Worm (Caenorhabditis elegans) whole organism, L4 larva: ENCODE data around the gene scav-1.

Experiments
- F26F4.8 ChIP-seq: fragments of 200-800 bp; sonication (Bioruptor generic); conservative IDR thresholded peaks from 2 replicates; pipeline ENCODE4 v1.3.6; 2022; ENCODE audit warnings: missing genetic modification characterization, missing compliant biosample characterization
- F37D6.2 ChIP-seq: sonication (generic microtip); optimal IDR thresholded peaks from 2 replicates; lab custom pipeline; 2016; ENCODE audit warnings: mild to moderate bottlenecking, missing genetic modification characterization, missing compliant biosample characterization
- F44E2.7 ChIP-seq: fragments of 200-800 bp; sonication (Bioruptor generic); IDR thresholded peaks from 2 replicates; pipeline ENCODE4 v2.1.2; 2022; ENCODE audit warnings: missing genetic modification characterization, missing compliant biosample characterization
- R02D3.7 ChIP-seq: fragments of 150-350 bp; sonication (generic microtip); optimal IDR thresholded peaks from 3 replicates; lab custom pipeline; 2014; ENCODE audit warnings: missing biosample characterization, missing genetic modification characterization
- Y105C5A.15 ChIP-seq: fragments of 200-800 bp; sonication (Bioruptor generic); IDR thresholded peaks from 2 replicates; pipeline ENCODE4 v1.3.6; 2022; ENCODE audit warnings: missing genetic modification characterization, missing compliant biosample characterization
- Y48G9A.11 ChIP-seq: fragments of 200-800 bp; sonication (Bioruptor generic); IDR thresholded peaks from 2 replicates; pipeline ENCODE4 v1.3.6; 2022; ENCODE audit warnings: missing genetic modification reagents, missing genetic modification characterization, missing compliant biosample characterization
- Y75B8A.6 ChIP-seq: fragments of 200-800 bp; sonication (Bioruptor generic); IDR thresholded peaks from 2 replicates; pipeline ENCODE4 v1.3.6; 2022; ENCODE audit warnings: missing genetic modification reagents, missing genetic modification characterization, missing compliant biosample characterization
- ZK546.5 ChIP-seq, 2 experiments: sonication (generic microtip); optimal IDR thresholded peaks; 2 replicates each; lab custom pipeline; 2017; ENCODE audit warnings: missing biosample characterization in 2 of 2, missing genetic modification characterization in 2 of 2
- aha-1 ChIP-seq: fragments of 150-350 bp; peaks from one replicate; lab custom pipeline; 2014; ENCODE audit warnings: missing biosample characterization, missing genetic modification characterization
- ama-1 ChIP-seq: fragments of 150-350 bp; optimal IDR thresholded peaks from 2 replicates; lab custom pipeline; 2014; ENCODE audit warnings: inconsistent platforms, mixed read lengths
- attf-4 ChIP-seq: sonication (generic microtip); optimal IDR thresholded peaks from 3 replicates; lab custom pipeline; 2017; ENCODE audit warnings: missing biosample characterization, missing genetic modification characterization
- ceh-32 ChIP-seq: sonication (generic microtip); optimal IDR thresholded peaks from 2 replicates; lab custom pipeline; 2016; ENCODE audit warnings: mild to moderate bottlenecking, missing genetic modification characterization, missing compliant biosample characterization; ENCODE audit not compliant: poor library complexity
- ceh-62 ChIP-seq: sonication (generic microtip); optimal IDR thresholded peaks from 2 replicates; lab custom pipeline; 2017; ENCODE audit warnings: missing biosample characterization, missing genetic modification characterization
- ceh-82 ChIP-seq: sonication (generic microtip); optimal IDR thresholded peaks from 2 replicates; lab custom pipeline; 2017; ENCODE audit warnings: missing biosample characterization, missing genetic modification characterization
- ctbp-1 ChIP-seq: fragments of 200-800 bp; sonication (Bioruptor generic); IDR thresholded peaks from 2 replicates; pipeline ENCODE4 v1.3.6; 2022; ENCODE audit warnings: missing genetic modification reagents, missing genetic modification characterization, missing compliant biosample characterization
- daf-16 ChIP-seq, 3 experiments: sonication (generic microtip); optimal IDR thresholded peaks; 2 replicates each; lab custom pipeline; 2016 to 2017; ENCODE audit warnings: missing genetic modification characterization in 3 of 3, missing genetic modification reagents in 3 of 3, mild to moderate bottlenecking in 2 of 3, missing compliant biosample characterization in 2 of 3, missing biosample characterization in 1 of 3, moderate library complexity in 1 of 3
- daf-19 ChIP-seq: fragments of 200-800 bp; sonication (Bioruptor generic); conservative IDR thresholded peaks from 2 replicates; pipeline ENCODE4 v1.3.6; 2022; ENCODE audit warnings: missing genetic modification characterization, missing compliant biosample characterization
- daf-8 ChIP-seq: fragments of 200-800 bp; sonication (Bioruptor generic); IDR thresholded peaks from 2 replicates; pipeline ENCODE4 v1.3.6; 2022; ENCODE audit warnings: missing genetic modification characterization, missing compliant biosample characterization
- dmd-8 ChIP-seq: fragments of 200-800 bp; sonication (Bioruptor generic); IDR thresholded peaks from 2 replicates; pipeline ENCODE4 v1.3.6; 2022; ENCODE audit warnings: missing genetic modification characterization, missing compliant biosample characterization
- fkh-10 ChIP-seq: fragments of 150-350 bp; optimal IDR thresholded peaks from 2 replicates; lab custom pipeline; 2014; ENCODE audit warnings: missing biosample characterization, missing genetic modification reagents, missing genetic modification characterization
- hlh-11 ChIP-seq: fragments of 200-800 bp; sonication (Bioruptor generic); optimal IDR thresholded peaks from 2 replicates; lab custom pipeline; 2018; ENCODE audit warnings: mild to moderate bottlenecking, missing genetic modification characterization, missing compliant biosample characterization
- hmg-1.1 ChIP-seq: fragments of 200-800 bp; sonication (Bioruptor generic); IDR thresholded peaks from 2 replicates; pipeline ENCODE4 v1.3.6; 2022; ENCODE audit warnings: missing genetic modification reagents, missing genetic modification characterization, missing compliant biosample characterization
- lim-7 ChIP-seq: fragments of 200-800 bp; sonication (Bioruptor generic); IDR thresholded peaks from 2 replicates; pipeline ENCODE4 v1.3.6; 2022; ENCODE audit warnings: missing genetic modification characterization, missing compliant biosample characterization
- lin-1 ChIP-seq: fragments of 200-800 bp; sonication (Bioruptor generic); IDR thresholded peaks from 2 replicates; pipeline ENCODE4 v1.3.6; 2022; ENCODE audit warnings: missing genetic modification reagents, missing genetic modification characterization, missing compliant biosample characterization
- lin-38 ChIP-seq: fragments of 200-800 bp; sonication (Bioruptor generic); IDR thresholded peaks from 2 replicates; pipeline ENCODE4 v1.3.6; 2022; ENCODE audit warnings: missing genetic modification reagents, missing genetic modification characterization, missing compliant biosample characterization
- lin-39 ChIP-seq: fragments of 150-350 bp; optimal IDR thresholded peaks from 2 replicates; lab custom pipeline; 2014; ENCODE audit warnings: missing biosample characterization, missing genetic modification reagents, missing genetic modification characterization
- lir-3 ChIP-seq: sonication (generic microtip); optimal IDR thresholded peaks from 2 replicates; lab custom pipeline; 2016; ENCODE audit warnings: mild to moderate bottlenecking, missing genetic modification characterization, missing compliant biosample characterization
- madf-9 ChIP-seq: fragments of 200-800 bp; sonication (Bioruptor generic); conservative IDR thresholded peaks from 2 replicates; pipeline ENCODE4 v1.3.6; 2022; ENCODE audit warnings: missing genetic modification reagents, missing genetic modification characterization, missing compliant biosample characterization
- mep-1 ChIP-seq: fragments of 150-350 bp; sonication (generic microtip); optimal IDR thresholded peaks from 3 replicates; lab custom pipeline; 2014; ENCODE audit warnings: missing biosample characterization, missing genetic modification characterization
- mxl-2 ChIP-seq: fragments of 200-800 bp; sonication (Bioruptor generic); conservative IDR thresholded peaks from 2 replicates; pipeline ENCODE4 v1.3.6; 2022; ENCODE audit warnings: missing genetic modification reagents, missing genetic modification characterization, missing compliant biosample characterization
- nhr-11 ChIP-seq: fragments of 150-350 bp; optimal IDR thresholded peaks from 2 replicates; lab custom pipeline; 2014; ENCODE audit warnings: missing biosample characterization, missing genetic modification characterization
- nhr-28 ChIP-seq: fragments of 150-350 bp; optimal IDR thresholded peaks from 2 replicates; lab custom pipeline; 2014; ENCODE audit warnings: missing biosample characterization, missing genetic modification characterization
- nhr-41 ChIP-seq: fragments of 200-800 bp; sonication (Bioruptor generic); IDR thresholded peaks from 2 replicates; pipeline ENCODE4 v1.3.6; 2022; ENCODE audit warnings: missing genetic modification reagents, missing genetic modification characterization, missing compliant biosample characterization
- nhr-42 ChIP-seq: fragments of 200-800 bp; sonication (Bioruptor generic); IDR thresholded peaks from 2 replicates; pipeline ENCODE4 v1.3.6; 2022; ENCODE audit warnings: missing genetic modification characterization, missing compliant biosample characterization
- nhr-48 ChIP-seq: sonication (generic microtip); optimal IDR thresholded peaks from 2 replicates; lab custom pipeline; 2016; ENCODE audit warnings: mild to moderate bottlenecking, missing genetic modification characterization, missing compliant biosample characterization
- nhr-6 ChIP-seq: fragments of 150-350 bp; optimal IDR thresholded peaks from 2 replicates; lab custom pipeline; 2014; ENCODE audit warnings: missing biosample characterization, missing genetic modification characterization
- pqm-1 ChIP-seq: sonication (generic microtip); optimal IDR thresholded peaks from 2 replicates; lab custom pipeline; 2017; ENCODE audit warnings: missing biosample characterization, missing genetic modification characterization
- set-16 ChIP-seq: fragments of 200-800 bp; sonication (Bioruptor generic); IDR thresholded peaks from 2 replicates; pipeline ENCODE4 v1.3.6; 2022; ENCODE audit warnings: missing genetic modification reagents, missing genetic modification characterization, missing compliant biosample characterization
- snpc-1.2 ChIP-seq: fragments of 200-800 bp; sonication (Bioruptor generic); IDR thresholded peaks from 2 replicates; pipeline ENCODE4 v1.3.6; 2022; ENCODE audit warnings: missing genetic modification reagents, missing genetic modification characterization, missing compliant biosample characterization
- snpc-4 ChIP-seq: fragments of 150-350 bp; optimal IDR thresholded peaks from 2 replicates; lab custom pipeline; 2014; ENCODE audit warnings: missing biosample characterization, missing genetic modification characterization
- spr-3 ChIP-seq: fragments of 200-800 bp; sonication (Bioruptor generic); optimal IDR thresholded peaks from 2 replicates; lab custom pipeline; 2018; ENCODE audit warnings: mild to moderate bottlenecking, missing genetic modification characterization, missing compliant biosample characterization
- unc-130 ChIP-seq: sonication (generic microtip); optimal IDR thresholded peaks from 2 replicates; lab custom pipeline; 2016; ENCODE audit warnings: missing genetic modification reagents, missing genetic modification characterization, missing compliant biosample characterization
- unc-62 ChIP-seq, 3 experiments: fragments of 150-350 bp in 1 of 3; sonication (generic microtip); optimal IDR thresholded peaks in 2 of 3; peaks in 1 of 3; 1 replicate in 1 of 3; 2 replicates in 2 of 3; lab custom pipeline; 2014 to 2017; ENCODE audit warnings: missing biosample characterization in 3 of 3, missing genetic modification characterization in 3 of 3, missing genetic modification reagents in 3 of 3, missing genotype in 1 of 3
- vab-7 ChIP-seq: fragments of 200-800 bp; sonication (Bioruptor generic); IDR thresholded peaks from 2 replicates; pipeline ENCODE4 v1.3.6; 2022; ENCODE audit warnings: missing genetic modification reagents, missing genetic modification characterization, missing compliant biosample characterization

scav-1 gene

DNA sequence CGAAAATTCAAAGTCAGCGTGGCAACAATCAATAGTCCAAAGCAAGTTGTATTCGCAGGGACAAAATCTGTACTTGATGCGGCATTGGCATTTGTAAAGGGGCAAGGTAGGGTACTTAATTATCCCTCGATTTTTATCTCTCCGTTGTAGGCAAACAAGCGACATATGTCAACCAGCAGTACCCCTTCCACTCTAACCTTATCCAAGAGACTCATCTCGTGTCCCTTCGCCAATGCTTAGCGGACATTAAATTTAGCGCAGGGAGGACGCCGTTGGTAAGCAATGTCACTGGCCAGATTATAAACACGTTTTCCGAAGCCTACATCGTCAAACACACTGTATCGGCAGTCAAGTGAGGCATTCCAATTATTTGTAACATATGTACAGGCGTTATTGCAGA is 29.0 kb upstream of the scav-1 start (continued):
- TF ChIP-seq dmd-8 (GFP tag; lab: Robert Waterston, UW) (peak; percentile 73), daf-19 (peak; percentile 97), attf-4 (peak; percentile 83), lin-38 (no peak), snpc-4 (tag; lab: Kevin White, UChicago) (no peak), Y48G9A.11 (GFP tag; lab: Robert Waterston, UW) (no peak), F44E2.7 (no peak)

DNA sequence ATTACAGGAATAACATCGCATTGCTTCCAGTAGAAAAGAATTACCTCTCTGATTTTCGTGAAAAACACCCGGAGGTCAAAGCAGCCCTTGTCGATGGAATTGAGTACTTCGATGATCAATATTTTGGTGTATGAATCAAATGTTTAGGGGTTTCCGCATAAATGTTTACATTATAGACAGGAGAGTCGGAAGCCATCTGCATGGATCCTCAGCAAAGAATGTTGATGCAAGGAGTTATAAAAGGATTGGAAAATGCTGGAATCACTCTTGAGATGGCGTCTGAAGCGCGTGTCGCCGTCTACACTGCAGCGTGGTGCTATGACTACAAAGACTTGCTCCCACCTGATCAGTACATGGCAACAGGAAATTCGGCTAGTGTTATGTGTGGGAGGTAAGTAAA is 13.9 kb upstream of the scav-1 start, which contains the start of gene C41A3.2:
Gene C41A3.2, minus strand, starts transcription at position 101 of the 400 bp plus-strand sequence.
- TF ChIP-seq ceh-32 (tag; lab: Kevin White, UChicago), result no peak
- TF ChIP-seq F37D6.2 (tag; lab: Kevin White, UChicago), result no peak
- no peak for TF ChIP-seq nhr-42 (GFP tag; lab: Robert Waterston, UW)
- TF ChIP-seq snpc-1.2, result no peak
- TF ChIP-seq fkh-10 (GFP tag; lab: Kevin White, UChicago), result no peak
- TF ChIP-seq mxl-2 (GFP tag; lab: Robert Waterston, UW), result no peak
- no peak for TF ChIP-seq ctbp-1
- peak; percentile 20 for TF ChIP-seq aha-1
- TF ChIP-seq unc-62 (GFP tag; optimal IDR thresholded peaks at IDR 0.05 in 1 of 2; lab: Kevin White, UChicago), result peak in 1 of 2 experiments; percentile 26
- TF ChIP-seq unc-62 (tag; optimal IDR thresholded peaks at IDR 0.05; lab: Kevin White, UChicago), result no peak

DNA sequence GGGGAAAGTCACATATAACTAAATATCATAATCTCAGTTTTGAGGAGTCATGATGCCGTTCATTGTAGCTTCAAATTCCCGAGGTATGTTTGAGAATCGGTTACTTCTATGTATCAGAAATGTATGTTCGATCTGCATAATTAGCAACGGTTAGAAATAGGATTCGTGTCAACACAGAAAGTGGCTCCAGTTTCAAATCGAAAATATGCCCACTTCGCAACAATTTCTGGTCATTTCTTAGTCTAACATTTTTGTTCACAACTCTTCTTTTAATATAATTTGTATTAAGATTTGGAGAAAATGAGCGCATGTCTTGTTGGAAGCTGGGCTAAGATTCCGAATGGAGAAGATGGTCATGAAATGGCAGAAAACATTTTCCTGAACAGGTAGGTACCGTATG is 13.1 kb upstream of the scav-1 start, which contains the start of gene pks-1:
Gene pks-1, plus strand, starts transcription at position 301 of the 400 bp plus-strand sequence.
- TF ChIP-seq R02D3.7 (tag; lab: Kevin White, UChicago) (no peak), unc-62 (GFP tag; optimal IDR thresholded peaks at IDR 0.05 in 1 of 2; lab: Kevin White, UChicago) (peak in 1 of 2 experiments; percentile 26), unc-62 (tag; optimal IDR thresholded peaks at IDR 0.05; lab: Kevin White, UChicago) (no peak)

DNA sequence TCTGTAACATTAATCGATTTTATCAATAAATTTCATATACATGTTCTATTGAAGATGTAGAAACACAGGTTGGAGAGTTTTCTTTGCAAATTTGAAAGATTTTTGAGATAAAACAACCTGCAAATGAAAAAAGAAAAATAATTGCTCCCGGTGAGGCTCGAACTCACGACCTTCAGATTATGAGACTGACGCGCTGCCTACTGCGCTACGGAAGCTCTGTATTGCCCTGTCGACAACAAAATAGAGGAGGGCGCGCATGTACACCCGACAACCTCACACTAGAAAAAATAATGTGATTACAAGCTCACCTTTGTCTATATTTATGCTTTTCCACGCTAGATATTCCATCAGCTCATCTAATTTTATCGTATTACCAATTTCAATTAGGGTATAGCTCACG is 6.9 kb upstream of the scav-1 start:
- TF ChIP-seq R02D3.7 (tag; lab: Kevin White, UChicago) (no peak), ceh-62 (no peak), nhr-6 (no peak), daf-8 (GFP tag; lab: Robert Waterston, UW) (no peak), dmd-8 (GFP tag; lab: Robert Waterston, UW) (peak; percentile 63; the same call in 1 of the 2 replicates), pqm-1 (tag; lab: Kevin White, UChicago) (no peak), F37D6.2 (tag; lab: Kevin White, UChicago) (no peak), daf-16 (GFP tag; optimal IDR thresholded peaks at IDR 0.05; lab: Kevin White, UChicago) (peak in 1 of 2 experiments; percentile 50), daf-16 (tag; optimal IDR thresholded peaks at IDR 0.05; lab: Kevin White, UChicago) (peak; percentile 25), ama-1 (no peak), mxl-2 (GFP tag; lab: Robert Waterston, UW) (no peak), hlh-11 (tag; lab: Kevin White, UChicago) (no peak), nhr-41 (GFP tag; lab: Robert Waterston, UW) (peak; percentile 67; the same call in 1 of the 2 replicates), lin-1 (GFP tag; lab: Robert Waterston, UW) (0 out of 2 replicates have a peak, but pooled peaks have one; percentile 30), Y75B8A.6 (GFP tag; lab: Robert Waterston, UW) (0 out of 2 replicates have a peak, but pooled peaks have one; percentile 27), F26F4.8 (0 out of 2 replicates have a peak, but pooled peaks have one; percentile 52), ceh-82 (tag; lab: Kevin White, UChicago) (no peak), set-16 (GFP tag; lab: Robert Waterston, UW) (no peak), lim-7 (peak; percentile 82), nhr-28 (tag; lab: Kevin White, UChicago) (no peak), lir-3 (no peak), lin-39 (no peak), nhr-48 (tag; lab: Kevin White, UChicago) (no peak), nhr-11 (tag; lab: Kevin White, UChicago) (no peak), spr-3 (peak; percentile 52), hmg-1.1 (GFP tag; lab: Robert Waterston, UW) (peak; percentile 56), vab-7 (GFP tag; lab: Robert Waterston, UW) (peak; percentile 63), madf-9 (GFP tag; lab: Robert Waterston, UW) (0 out of 2 replicates have a peak, but pooled peaks have one; percentile 22), mep-1 (tag; lab: Kevin White, UChicago) (no peak), nhr-42 (GFP tag; lab: Robert Waterston, UW) (0 out of 2 replicates have a peak, but pooled peaks have one; percentile 27), F44E2.7 (no peak), Y105C5A.15 (GFP tag; lab: Robert Waterston, UW) (no peak; the same call in 1 of the 2 replicates), snpc-1.2 (peak; percentile 88), ZK546.5 (tag; optimal IDR thresholded peaks at IDR 0.05; lab: Kevin White, UChicago) (no peak), daf-19 (no peak), unc-130 (GFP tag; lab: Kevin White, UChicago) (peak; percentile 14)
